Fruit fly (Drosophila melanogaster) whole organism, embryonic: ENCODE data around the gene Aasdh.

Experiments
- ATbp ChIP-seq: fragments of 200-800 bp; sonication (Bioruptor generic); optimal IDR thresholded peaks from 2 replicates; lab custom pipeline; 2017; ENCODE audit warnings: missing biosample characterization, mild to moderate bottlenecking, missing genetic modification characterization, missing genetic modification reagents
- Asciz ChIP-seq: fragments of 200-800 bp; sonication (Bioruptor generic); optimal IDR thresholded peaks from 2 replicates; lab custom pipeline; 2017; ENCODE audit warnings: missing biosample characterization, mild to moderate bottlenecking, missing genetic modification characterization, missing genetic modification reagents
- Bdp1 ChIP-seq: fragments of 200-800 bp; sonication (Bioruptor generic); optimal IDR thresholded peaks from 3 replicates; lab custom pipeline; 2016; ENCODE audit warnings: missing biosample characterization, missing genetic modification characterization
- CG10209 ChIP-seq: fragments of 200-800 bp; sonication (Bioruptor generic); optimal IDR thresholded peaks from 3 replicates; lab custom pipeline; 2017; ENCODE audit warnings: missing biosample characterization, mild to moderate bottlenecking, missing genetic modification characterization, missing genetic modification reagents
- CG10431 ChIP-seq: fragments of 200-800 bp; sonication (Bioruptor generic); optimal IDR thresholded peaks from 3 replicates; lab custom pipeline; 2018; ENCODE audit warnings: missing biosample characterization, mild to moderate bottlenecking, missing genetic modification characterization
- CG10543 ChIP-seq: fragments of 200-800 bp; sonication (Bioruptor generic); optimal IDR thresholded peaks from 3 replicates; lab custom pipeline; 2017; ENCODE audit warnings: missing biosample characterization, mild to moderate bottlenecking, missing genetic modification characterization, moderate library complexity
- CG15601 ChIP-seq: fragments of 200-800 bp; sonication (Bioruptor generic); optimal IDR thresholded peaks from 3 replicates; lab custom pipeline; 2019; ENCODE audit warnings: missing biosample characterization, mild to moderate bottlenecking, missing genetic modification characterization, moderate library complexity
- CG17802 ChIP-seq: fragments of 200-800 bp; sonication (Bioruptor generic); optimal IDR thresholded peaks from 2 replicates; lab custom pipeline; 2018; ENCODE audit warnings: missing biosample characterization, mild to moderate bottlenecking, missing genetic modification characterization, moderate library complexity
- CG17829 ChIP-seq: fragments of 200-800 bp; optimal IDR thresholded peaks from 2 replicates; lab custom pipeline; 2019; ENCODE audit warnings: missing biosample characterization, mild to moderate bottlenecking, missing genetic modification characterization, moderate library complexity
- CG1792 ChIP-seq: fragments of 200-800 bp; sonication (Bioruptor generic); optimal IDR thresholded peaks from 2 replicates; lab custom pipeline; 2016; ENCODE audit warnings: missing biosample characterization, missing genetic modification characterization
- CG18476 ChIP-seq: fragments of 200-800 bp; sonication (Bioruptor generic); optimal IDR thresholded peaks from 2 replicates; lab custom pipeline; 2016; ENCODE audit warnings: missing biosample characterization, mild to moderate bottlenecking, missing genetic modification characterization
- CG2202 ChIP-seq: fragments of 200-800 bp; sonication (Bioruptor generic); optimal IDR thresholded peaks from 2 replicates; lab custom pipeline; 2018; ENCODE audit warnings: missing biosample characterization, mild to moderate bottlenecking, missing genetic modification characterization
- CG2678 ChIP-seq: fragments of 200-800 bp; sonication (Bioruptor generic); optimal IDR thresholded peaks from 3 replicates; lab custom pipeline; 2019; ENCODE audit warnings: missing biosample characterization, mild to moderate bottlenecking, missing genetic modification characterization, moderate library complexity
- CG30020 ChIP-seq: fragments of 200-800 bp; optimal IDR thresholded peaks from 2 replicates; lab custom pipeline; 2019; ENCODE audit warnings: missing biosample characterization, mild to moderate bottlenecking, missing genetic modification characterization, moderate library complexity
- CG3065 ChIP-seq: fragments of 200-800 bp; sonication (Bioruptor generic); optimal IDR thresholded peaks from 2 replicates; lab custom pipeline; 2016; ENCODE audit warnings: missing biosample characterization, missing genetic modification characterization
- CG6175 ChIP-seq: fragments of 200-800 bp; sonication (Bioruptor generic); IDR thresholded peaks from 3 replicates; pipeline ENCODE4 v1.3.6; 2022; ENCODE audit warnings: missing biosample characterization, missing genetic modification characterization
- CG7987 ChIP-seq: fragments of 200-800 bp; sonication (Bioruptor generic); optimal IDR thresholded peaks from 2 replicates; lab custom pipeline; 2018; ENCODE audit warnings: missing biosample characterization, mild to moderate bottlenecking, missing genetic modification characterization, moderate library complexity
- CG8765 ChIP-seq: fragments of 200-800 bp; sonication (Bioruptor generic); IDR thresholded peaks from 2 replicates; pipeline ENCODE4 v1.3.6; 2022; ENCODE audit warnings: missing biosample characterization, missing genetic modification characterization
- CG9797 ChIP-seq: fragments of 200-800 bp; sonication (Bioruptor generic); optimal IDR thresholded peaks from 3 replicates; lab custom pipeline; 2018; ENCODE audit warnings: missing biosample characterization, mild to moderate bottlenecking, missing genetic modification characterization
- Camta ChIP-seq: fragments of 200-800 bp; sonication (Bioruptor generic); optimal IDR thresholded peaks from 2 replicates; lab custom pipeline; 2016; ENCODE audit warnings: missing biosample characterization, missing genetic modification characterization
- Dll ChIP-seq: fragments of 200-800 bp; sonication (Bioruptor generic); IDR thresholded peaks from 4 replicates; pipeline ENCODE4 v1.3.6; 2022; ENCODE audit warnings: missing biosample characterization, missing genetic modification characterization; ENCODE audit not compliant: partially characterized antibody
- Eip74EF ChIP-seq, 2 experiments: fragments of 200-800 bp in 1 of 2; fragments of >200 bp in 1 of 2; sonication (Bioruptor generic) in 1 of 2; optimal IDR thresholded peaks; 2 replicates each; lab custom pipeline; 2017 to 2019; ENCODE audit warnings: missing biosample characterization in 2 of 2, missing genetic modification characterization in 2 of 2, mild to moderate bottlenecking in 1 of 2, moderate library complexity in 1 of 2
- Ets65A ChIP-seq: fragments of 200-800 bp; sonication (Bioruptor generic); peaks from one replicate; lab custom pipeline; 2016; ENCODE audit warnings: missing biosample characterization, missing genetic modification characterization
- Gug ChIP-seq: fragments of 200-800 bp; sonication (Bioruptor generic); IDR thresholded peaks from 4 replicates; pipeline ENCODE4 v1.3.6; 2022; ENCODE audit warnings: missing biosample characterization, missing genetic modification characterization
- HLH54F ChIP-seq: fragments of 200-800 bp; sonication (Bioruptor generic); optimal IDR thresholded peaks from 3 replicates; lab custom pipeline; 2016; ENCODE audit warnings: missing biosample characterization, missing genetic modification characterization
- Kr ChIP-seq: fragments of 200-800 bp; sonication (Bioruptor generic); optimal IDR thresholded peaks from 2 replicates; lab custom pipeline; 2017; ENCODE audit warnings: missing biosample characterization, mild to moderate bottlenecking, missing genetic modification characterization
- Max ChIP-seq: fragments of 200-800 bp; sonication (Bioruptor generic); optimal IDR thresholded peaks from 2 replicates; lab custom pipeline; 2016; ENCODE audit warnings: missing biosample characterization, mild to moderate bottlenecking, missing genetic modification characterization
- NC2β ChIP-seq: fragments of 200-800 bp; sonication (Bioruptor generic); optimal IDR thresholded peaks from 2 replicates; lab custom pipeline; 2016; ENCODE audit warnings: missing biosample characterization, missing genetic modification characterization
- Optix ChIP-seq: fragments of 200-800 bp; sonication (Bioruptor generic); IDR thresholded peaks from 3 replicates; pipeline ENCODE4 v1.3.6; 2022; ENCODE audit warnings: missing biosample characterization, missing genetic modification characterization
- Six4 ChIP-seq: fragments of 200-800 bp; sonication (Bioruptor generic); optimal IDR thresholded peaks from 2 replicates; lab custom pipeline; 2016; ENCODE audit warnings: missing biosample characterization, missing genetic modification characterization
- Spps ChIP-seq: fragments of 200-800 bp; sonication (Bioruptor generic); optimal IDR thresholded peaks from 2 replicates; lab custom pipeline; 2018; ENCODE audit warnings: missing biosample characterization, mild to moderate bottlenecking, missing genetic modification characterization
- ac ChIP-seq: fragments of 200-800 bp; sonication (Bioruptor generic); optimal IDR thresholded peaks from 3 replicates; lab custom pipeline; 2017; ENCODE audit warnings: missing biosample characterization, mild to moderate bottlenecking, missing genetic modification characterization
- ase ChIP-seq: fragments of 200-800 bp; sonication (Bioruptor generic); IDR thresholded peaks from 3 replicates; pipeline ENCODE4 v1.3.6; 2022; ENCODE audit warnings: missing biosample characterization, missing genetic modification characterization
- bab2 ChIP-seq: fragments of 200-800 bp; sonication (Bioruptor generic); optimal IDR thresholded peaks from 2 replicates; lab custom pipeline; 2016; ENCODE audit warnings: missing biosample characterization, missing genetic modification characterization
- en ChIP-seq: fragments of 200-800 bp; sonication (Bioruptor generic); optimal IDR thresholded peaks from 2 replicates; lab custom pipeline; 2016; ENCODE audit warnings: missing biosample characterization, missing genetic modification characterization
- fd102C ChIP-seq: fragments of 200-800 bp; sonication (Bioruptor generic); optimal IDR thresholded peaks from 2 replicates; lab custom pipeline; 2018; ENCODE audit warnings: missing biosample characterization, mild to moderate bottlenecking, missing genetic modification characterization, moderate library complexity
- ftz-f1 ChIP-seq: fragments of 200-800 bp; sonication (Bioruptor generic); optimal IDR thresholded peaks from 2 replicates; lab custom pipeline; 2016; ENCODE audit warnings: missing biosample characterization, missing genetic modification characterization
- ind ChIP-seq: fragments of 200-800 bp; sonication (Bioruptor generic); optimal IDR thresholded peaks from 3 replicates; lab custom pipeline; 2016; ENCODE audit warnings: missing biosample characterization, missing genetic modification characterization
- peb ChIP-seq: fragments of 200-800 bp; sonication (Bioruptor generic); IDR thresholded peaks from 2 replicates; pipeline ENCODE4 v1.3.6; 2022; ENCODE audit warnings: missing biosample characterization, missing genetic modification characterization
- pros ChIP-seq: fragments of 200-800 bp; sonication (Bioruptor generic); optimal IDR thresholded peaks from 3 replicates; lab custom pipeline; 2019; ENCODE audit warnings: missing biosample characterization, mild to moderate bottlenecking, missing genetic modification characterization, moderate library complexity
- sens ChIP-seq: fragments of 200-800 bp; sonication (Bioruptor generic); peaks from one replicate; lab custom pipeline; 2016; ENCODE audit warnings: missing biosample characterization, missing genetic modification characterization
- slbo ChIP-seq: fragments of 200-800 bp; sonication (Bioruptor generic); IDR thresholded peaks from 2 replicates; pipeline ENCODE4 v1.3.6; 2022; ENCODE audit warnings: missing biosample characterization, missing genetic modification characterization
- tap ChIP-seq: fragments of 200-800 bp; optimal IDR thresholded peaks from 3 replicates; lab custom pipeline; 2019; ENCODE audit warnings: missing biosample characterization, mild to moderate bottlenecking, missing genetic modification characterization, moderate library complexity
- tin ChIP-seq: fragments of 200-800 bp; sonication (Bioruptor generic); optimal IDR thresholded peaks from 3 replicates; lab custom pipeline; 2016; ENCODE audit warnings: missing biosample characterization, missing genetic modification characterization
- tio ChIP-seq: fragments of 200-800 bp; sonication (Bioruptor generic); optimal IDR thresholded peaks from 2 replicates; lab custom pipeline; 2017; ENCODE audit warnings: missing biosample characterization, missing genetic modification characterization, inconsistent platforms
- tup ChIP-seq: fragments of 200-800 bp; sonication (Bioruptor generic); optimal IDR thresholded peaks from 2 replicates; lab custom pipeline; 2016; ENCODE audit warnings: missing biosample characterization, mild to moderate bottlenecking, missing genetic modification characterization, moderate library complexity
- tx ChIP-seq: fragments of 200-800 bp; sonication (Bioruptor generic); optimal IDR thresholded peaks from 2 replicates; lab custom pipeline; 2016; ENCODE audit warnings: missing biosample characterization, missing genetic modification characterization
- usp ChIP-seq: fragments of >200 bp; optimal IDR thresholded peaks from 2 replicates; lab custom pipeline; 2017; ENCODE audit warnings: missing biosample characterization, missing genetic modification characterization

Gene Aasdh

DNA sequence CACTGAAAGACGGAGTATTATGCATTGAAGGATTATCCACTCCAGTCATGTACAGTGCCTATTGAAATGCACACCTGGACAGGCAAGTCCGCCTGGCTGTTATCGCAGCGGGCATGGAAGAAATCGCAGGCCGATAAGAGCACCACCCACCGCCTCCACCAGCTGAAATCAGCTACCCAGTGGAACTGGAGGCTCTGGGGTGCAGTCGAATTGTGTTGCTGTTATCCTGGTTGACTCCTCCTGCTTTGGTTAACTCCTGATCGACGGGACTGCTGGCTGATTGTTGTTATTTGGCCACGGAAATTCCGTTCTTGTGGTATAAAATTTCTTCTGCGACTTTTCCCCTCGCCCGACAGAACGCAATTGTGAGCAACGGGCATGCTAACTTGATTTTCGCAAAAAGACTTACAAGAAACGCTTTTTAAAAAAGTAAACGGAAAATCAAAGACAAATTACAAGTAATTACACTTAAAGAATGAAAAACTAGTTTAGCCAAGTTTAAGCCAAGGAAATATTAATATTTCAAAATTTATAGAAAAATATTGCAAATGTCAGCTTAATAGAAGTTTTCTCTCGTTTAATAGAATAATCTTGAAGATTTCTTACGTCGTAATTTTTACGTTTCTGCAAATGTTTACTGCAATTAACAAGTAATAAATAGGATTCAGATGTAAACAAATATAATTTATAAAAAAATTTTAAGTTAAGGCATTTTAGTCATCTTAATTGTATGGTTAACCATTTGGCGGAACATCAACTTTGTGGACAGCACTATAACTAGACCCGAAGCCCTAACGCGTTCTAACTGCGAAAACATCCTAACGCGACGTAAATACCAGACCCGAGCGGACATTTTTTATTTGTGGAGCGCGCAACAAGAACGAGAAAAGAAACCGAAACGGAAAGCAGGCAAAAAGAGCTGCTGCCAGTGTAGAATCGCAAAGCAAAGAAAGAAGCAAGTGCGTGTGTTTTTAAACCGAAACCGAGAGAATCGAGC is 34.2 kb downstream of the Aasdh start, which contains the start of the genes CG13398 and Akap200 (continued):
- TF ChIP-seq Six4 (peak; percentile 21), HLH54F (GFP tag; lab: Kevin White, UChicago) (no peak), CG10209 (GFP tag; lab: Kevin White, UChicago) (peak; percentile 38), bab2 (GFP tag; lab: Kevin White, UChicago) (no peak), sens (GFP tag; lab: Kevin White, UChicago) (peak; percentile 90), CG7987 (GFP tag; lab: Kevin White, UChicago) (no peak), Eip74EF (GFP tag; optimal IDR thresholded peaks at IDR 0.05; lab: Kevin White, UChicago) (no peak), Max (GFP tag; lab: Kevin White, UChicago) (no peak), CG8765 (GFP tag; lab: Robert Waterston, UW) (no peak), CG30020 (peak; percentile 31), slbo (GFP tag; lab: Robert Waterston, UW) (peak; percentile 41; the same call in 1 of the 2 replicates), tap (tag; lab: Kevin White, UChicago) (no peak), CG9797 (GFP tag; lab: Kevin White, UChicago) (peak; percentile 64), peb (no peak), CG10543 (GFP tag; lab: Kevin White, UChicago) (peak; percentile 57), usp (GFP tag; lab: Kevin White, UChicago) (no peak), ase (GFP tag; lab: Robert Waterston, UW) (no peak), CG18476 (GFP tag; lab: Kevin White, UChicago) (peak; percentile 44), ATbp (GFP tag; lab: Kevin White, UChicago) (no peak), Camta (GFP tag; lab: Kevin White, UChicago) (no peak), ac (GFP tag; lab: Kevin White, UChicago) (no peak), CG17802 (tag; lab: Kevin White, UChicago) (no peak), fd102C (no peak), Asciz (GFP tag; lab: Kevin White, UChicago) (no peak), Ets65A (GFP tag; lab: Kevin White, UChicago) (no peak), tx (GFP tag; lab: Kevin White, UChicago) (no peak), pros (GFP tag; lab: Kevin White, UChicago) (peak; percentile 24), CG3065 (GFP tag; lab: Kevin White, UChicago) (no peak), en (no peak), CG6175 (GFP tag; lab: Robert Waterston, UW) (no peak), Gug (no peak), CG10431 (GFP tag; lab: Kevin White, UChicago) (no peak), Dll (GFP tag; lab: Robert Waterston, UW) (no peak), Bdp1 (GFP tag; lab: Kevin White, UChicago) (no peak), tio (GFP tag; lab: Kevin White, UChicago) (peak; percentile 52), Spps (tag; lab: Kevin White, UChicago) (no peak), tin (GFP tag; lab: Kevin White, UChicago) (no peak), CG2678 (tag; lab: Kevin White, UChicago) (no peak), CG15601 (tag; lab: Kevin White, UChicago) (no peak), Kr (GFP tag; lab: Kevin White, UChicago) (peak; percentile 12), CG1792 (GFP tag; lab: Kevin White, UChicago) (no peak), tup (no peak), ftz-f1 (GFP tag; lab: Kevin White, UChicago) (no peak), NC2β (GFP tag; lab: Kevin White, UChicago) (no peak), Optix (GFP tag; lab: Robert Waterston, UW) (no peak), ind (GFP tag; lab: Kevin White, UChicago) (no peak), CG17829 (tag; lab: Kevin White, UChicago) (peak; percentile 37), CG2202 (tag; lab: Kevin White, UChicago) (no peak)
